Fruit fly (Drosophila melanogaster): ENCODE measurements around the gene CG32512.
A peak's percentile ranks its signal among the peaks of the same experiment; 100 is the strongest.

Gene CG32512

DNA sequence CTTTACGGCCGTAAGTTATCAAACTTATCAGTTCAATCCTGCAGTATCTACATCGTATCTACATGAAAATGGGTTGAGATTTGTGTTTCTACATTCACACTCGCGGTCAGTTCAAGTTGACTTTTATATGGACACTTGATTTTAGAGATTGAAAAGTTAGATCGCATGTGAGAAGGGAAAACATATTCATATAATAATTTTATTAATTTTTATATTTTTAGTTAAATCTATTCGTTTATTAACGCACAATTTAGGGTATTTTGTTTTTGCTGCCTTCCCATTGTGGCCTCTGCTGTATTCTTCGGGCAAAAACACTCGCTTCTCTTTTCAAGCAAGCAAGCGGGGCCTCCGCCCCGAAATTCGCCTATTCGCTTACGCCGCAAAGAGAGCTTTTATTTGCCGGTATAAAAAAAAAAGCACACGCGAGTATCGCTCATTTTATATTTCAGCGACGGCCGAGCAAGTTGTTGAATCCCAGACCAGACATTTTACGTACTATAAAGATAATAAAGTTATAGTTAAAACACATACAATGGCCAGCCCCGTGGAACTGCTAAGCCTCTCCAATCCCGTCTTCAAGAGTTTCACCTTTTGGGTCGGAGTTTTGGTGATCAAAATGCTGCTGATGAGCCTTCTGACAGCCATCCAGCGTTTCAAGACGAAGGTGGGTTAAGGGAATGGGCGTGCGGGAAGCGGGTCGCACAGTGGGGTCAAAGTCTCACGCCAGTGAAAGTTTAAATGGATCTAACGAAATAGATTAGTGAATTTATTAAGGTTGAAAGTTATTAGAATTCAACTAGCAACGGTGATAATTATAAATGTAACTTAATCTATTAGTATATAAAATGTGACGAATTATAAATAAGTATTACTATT, 24.5 kb downstream of the CG32512 start (continued):
- TF ChIP-seq CG1603 (tag; optimal IDR thresholded peaks at IDR 0.05) (peak; percentile 20), D (optimal IDR thresholded peaks at IDR 0.05) (no peak), D (GFP tag; optimal IDR thresholded peaks at IDR 0.05) (peak; percentile 80), CG7987 (GFP tag; optimal IDR thresholded peaks at IDR 0.05) (peak; percentile 48), tgo (GFP tag; IDR thresholded peaks at IDR 0.05) (peak; percentile 92), CG8478 (optimal IDR thresholded peaks at IDR 0.05) (no peak), ham (GFP tag; IDR thresholded peaks at IDR 0.05) (no peak), CG34376 (GFP tag; optimal IDR thresholded peaks at IDR 0.05) (peak; percentile 62), fu2 (GFP tag; optimal IDR thresholded peaks at IDR 0.05) (no peak), CG10979 (tag; optimal IDR thresholded peaks at IDR 0.05) (peak; percentile 90), so (GFP tag; IDR thresholded peaks at IDR 0.05) (peak; percentile 91; the same call in 2 of the 3 replicates), tna (GFP tag; IDR thresholded peaks at IDR 0.05; ENCODE audit: partially characterized antibody) (no peak), Tbp (GFP tag; optimal IDR thresholded peaks at IDR 0.05) (no peak), sna (GFP tag; IDR thresholded peaks at IDR 0.05; ENCODE audit: partially characterized antibody) (0 out of 2 replicates have a peak, but pooled peaks have one; percentile 13), CG18262 (tag; optimal IDR thresholded peaks at IDR 0.05) (peak; percentile 90), CG16863 (GFP tag; optimal IDR thresholded peaks at IDR 0.05) (no peak), repo (GFP tag; optimal IDR thresholded peaks at IDR 0.05) (no peak), Nf-YC (tag; optimal IDR thresholded peaks at IDR 0.05) (peak; percentile 85), Rfx (GFP tag; IDR thresholded peaks at IDR 0.05) (peak; percentile 93), dpn (GFP tag; optimal IDR thresholded peaks at IDR 0.05) (peak in 1 of 2 experiments; percentile 81), CG1529 (GFP tag; optimal IDR thresholded peaks at IDR 0.05) (peak; percentile 76), Nf-YA (GFP tag; IDR thresholded peaks at IDR 0.05) (peak; percentile 73), Elba2 (GFP tag; optimal IDR thresholded peaks at IDR 0.05) (no peak), hkb (optimal IDR thresholded peaks at IDR 0.05) (no peak), hkb (GFP tag; IDR thresholded peaks at IDR 0.05) (peak; percentile 94), Six4 (GFP tag; optimal IDR thresholded peaks at IDR 0.05) (peak; percentile 67), gt (GFP tag; IDR thresholded peaks at IDR 0.05) (no peak), CG17328 (GFP tag; IDR thresholded peaks at IDR 0.05) (peak; percentile 91), ems (GFP tag; optimal IDR thresholded peaks at IDR 0.05) (peak; percentile 22), zfh1 (GFP tag; IDR thresholded peaks at IDR 0.05) (peak; percentile 94), CG33557 (GFP tag; optimal IDR thresholded peaks at IDR 0.05) (peak; percentile 69), crc (GFP tag; optimal IDR thresholded peaks at IDR 0.05) (no peak), E2f2 (GFP tag; IDR thresholded peaks at IDR 0.05) (peak; percentile 64), CG1647 (GFP tag; optimal IDR thresholded peaks at IDR 0.05) (no peak), croc (GFP tag; conservative IDR thresholded peaks at IDR 0.05) (peak; percentile 79), Fer3 (tag; optimal IDR thresholded peaks at IDR 0.05) (peak; percentile 93), CG12299 (tag; optimal IDR thresholded peaks at IDR 0.05) (peak; percentile 91), ase (GFP tag; IDR thresholded peaks at IDR 0.05) (peak; percentile 88), Ets97D (GFP tag; optimal IDR thresholded peaks at IDR 0.05) (no peak), Sry-δ (GFP tag; optimal IDR thresholded peaks at IDR 0.05) (no peak), Lim3 (GFP tag; IDR thresholded peaks at IDR 0.05) (peak; percentile 60), E2f1 (GFP tag; IDR thresholded peaks at IDR 0.05) (peak; percentile 90), nerfin-1 (tag; optimal IDR thresholded peaks at IDR 0.05) (peak; percentile 86), wor (GFP tag; IDR thresholded peaks at IDR 0.05) (peak; percentile 80), CG2678 (tag; optimal IDR thresholded peaks at IDR 0.05) (peak; percentile 94), Sox102F (GFP tag; optimal IDR thresholded peaks at IDR 0.05) (peak; percentile 94), gsb-n (tag; optimal IDR thresholded peaks at IDR 0.05) (peak; percentile 90), NfI (GFP tag; optimal IDR thresholded peaks at IDR 0.05) (peak; percentile 88), Jarid2 (GFP tag; optimal IDR thresholded peaks at IDR 0.05) (peak; percentile 70), GATAe (GFP tag; conservative IDR thresholded peaks at IDR 0.05) (peak; percentile 26; the same call in 1 of the 2 replicates), NC2α (GFP tag; optimal IDR thresholded peaks at IDR 0.05) (no peak)

All from whole organism, embryonic.